Fruit fly (Drosophila melanogaster) ovary, adult (tissue): ENCODE results near the gene CG44158.

Experiments used
- CG17801 ChIP-seq: fragments of 200-800 bp; optimal IDR thresholded peaks from 2 replicates; lab custom pipeline; 2019; ENCODE audit warnings: missing biosample characterization, mild to moderate bottlenecking, missing genetic modification characterization, moderate library complexity; ENCODE audit not compliant: partially characterized antibody

CG44158 gene

dm6 chr3R:18208479-18208878, at the start of gene CG44158:
Gene CG44158 (plus strand): TSS chr3R:18208779.
- no peak for TF ChIP-seq CG17801 (GFP tag; lab: Kevin White, UChicago)

DNA sequence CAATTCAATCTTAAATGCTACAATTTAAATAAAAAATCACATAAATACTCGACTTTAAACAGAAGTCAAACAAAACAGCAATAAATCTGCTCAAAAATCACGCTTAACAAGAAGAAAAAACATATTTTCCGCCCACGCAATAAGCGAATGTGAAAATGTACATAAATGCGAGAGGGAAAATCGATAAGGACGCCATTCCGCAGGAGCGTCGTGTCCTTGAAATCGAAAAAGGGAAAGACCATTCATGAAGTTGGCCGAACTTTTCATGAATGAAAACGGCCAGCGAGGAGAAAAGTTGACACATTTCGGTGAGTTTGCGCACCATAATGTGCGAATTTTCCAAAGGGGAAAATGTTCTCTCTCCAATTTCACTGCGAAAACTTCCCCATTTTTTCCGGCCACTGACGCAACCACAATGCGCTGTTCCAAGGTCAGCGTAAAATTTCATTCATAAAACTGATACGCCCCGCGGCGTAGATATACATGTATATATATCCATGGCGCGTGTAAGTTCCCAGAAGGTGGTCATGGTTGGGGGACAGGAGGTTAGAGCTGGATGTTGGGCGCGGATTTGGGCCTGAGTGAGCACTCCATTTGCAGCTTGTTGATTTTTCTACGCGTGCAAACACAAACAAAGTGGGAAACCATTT, 48.3 kb upstream of the CG44158 start:
- no peak for TF ChIP-seq CG17801 (GFP tag; lab: Kevin White, UChicago)

DNA sequence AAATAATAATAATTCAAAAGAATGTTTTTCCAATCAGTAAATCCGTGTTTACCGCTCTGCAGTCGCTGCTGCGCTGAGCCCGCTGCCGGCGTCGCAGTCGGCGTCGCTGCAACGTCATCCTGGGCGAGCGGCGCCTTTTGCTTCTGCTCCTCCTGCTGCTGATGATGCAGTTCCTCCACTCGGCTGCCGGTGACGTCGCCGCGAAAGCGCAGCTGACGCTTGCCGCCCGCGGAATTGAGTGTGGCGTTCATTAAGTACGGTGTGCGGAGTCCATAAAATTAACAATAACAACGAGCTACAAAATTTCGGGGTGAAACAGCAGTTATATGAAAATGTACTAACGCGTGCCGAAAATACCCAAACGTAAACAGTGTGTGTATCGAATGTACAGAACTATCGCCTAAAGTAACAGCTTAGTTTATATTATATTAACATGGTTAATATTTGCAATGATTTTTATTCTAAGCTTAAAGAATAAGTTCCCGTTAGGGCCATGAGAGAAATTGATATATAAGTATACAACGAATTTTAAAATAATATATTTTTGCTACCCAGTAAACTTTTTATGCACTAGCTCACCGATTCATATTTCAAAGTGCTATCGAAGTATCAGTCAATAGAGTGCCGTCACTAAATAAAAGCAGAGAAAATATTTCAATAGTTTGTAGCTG, 44.4 kb upstream of the CG44158 start, which contains the start of the genes CG7218 and Cbp20:
Gene CG7218, minus strand, starts transcription at position 346 of the 671 bp plus-strand sequence.
Gene Cbp20, plus strand, starts transcription at position 610 of the 671 bp plus-strand sequence.
- peak; percentile 50 for TF ChIP-seq CG17801 (GFP tag; lab: Kevin White, UChicago)

- no peak for TF ChIP-seq CG17801 (GFP tag; lab: Kevin White, UChicago)
Measured at dm6 chr3R:18166261-18166720, 42.3 kb upstream of the CG44158 start.

DNA sequence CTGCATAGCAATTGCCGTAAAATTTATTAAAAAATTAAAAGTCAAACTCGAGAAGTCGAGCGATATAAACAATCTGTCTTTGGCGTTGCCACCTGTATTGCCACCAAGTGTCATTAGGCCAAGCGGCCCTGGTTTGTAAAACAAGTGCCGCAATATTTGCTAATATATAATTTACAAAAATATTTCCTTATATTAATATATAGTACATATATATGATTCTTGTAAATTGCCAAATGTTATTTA, 41.5 kb upstream of the CG44158 start, which contains the start of the genes CG7215 and Prx5:
Gene CG7215, minus strand, starts transcription at position 101 of the 243 bp plus-strand sequence.
Gene Prx5, minus strand, starts transcription at position 101 of the 243 bp plus-strand sequence.
- no peak for TF ChIP-seq CG17801 (GFP tag; lab: Kevin White, UChicago)

- TF ChIP-seq CG17801 (GFP tag; lab: Kevin White, UChicago) = peak; percentile 27
Measured at dm6 chr3R:18167416-18168237, 41.0 kb upstream of the CG44158 start, which contains the start of gene wrd. Gene wrd (plus strand): TSS chr3R:18167757.

dm6 chr3R:18168398-18168797, 40.2 kb upstream of the CG44158 start:
- TF ChIP-seq CG17801 (GFP tag; lab: Kevin White, UChicago) = peak; percentile 23

- TF ChIP-seq CG17801 (GFP tag; lab: Kevin White, UChicago) = no peak
Measured at dm6 chr3R:18168929-18169350, 39.6 kb upstream of the CG44158 start.

DNA sequence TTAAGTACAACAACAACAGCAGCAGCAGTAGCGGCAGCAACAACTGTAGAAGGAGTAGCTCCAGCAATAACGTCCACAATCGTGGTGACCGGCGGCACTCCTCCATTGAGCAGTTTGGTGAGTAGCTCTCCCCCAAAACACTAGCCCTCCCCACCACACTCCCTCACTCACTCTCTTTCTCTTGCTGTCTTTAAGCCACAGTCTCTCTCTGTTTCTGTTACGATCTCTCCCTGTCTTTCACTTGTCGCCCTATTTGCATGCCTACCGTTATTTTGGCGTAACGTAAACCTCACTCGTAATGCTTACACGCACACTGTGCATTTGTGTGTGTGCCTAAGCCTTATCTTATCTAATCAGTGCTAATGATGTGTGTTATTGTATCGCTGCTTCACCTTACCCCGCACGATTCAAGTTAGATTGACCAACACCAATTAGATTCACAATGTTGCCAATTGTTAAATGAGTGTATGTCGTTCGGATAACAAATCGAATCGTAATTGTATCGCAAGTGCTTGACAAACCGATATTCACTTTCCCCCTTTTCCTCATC, 38.5 kb upstream of the CG44158 start:
- no peak for TF ChIP-seq CG17801 (GFP tag; lab: Kevin White, UChicago)

DNA sequence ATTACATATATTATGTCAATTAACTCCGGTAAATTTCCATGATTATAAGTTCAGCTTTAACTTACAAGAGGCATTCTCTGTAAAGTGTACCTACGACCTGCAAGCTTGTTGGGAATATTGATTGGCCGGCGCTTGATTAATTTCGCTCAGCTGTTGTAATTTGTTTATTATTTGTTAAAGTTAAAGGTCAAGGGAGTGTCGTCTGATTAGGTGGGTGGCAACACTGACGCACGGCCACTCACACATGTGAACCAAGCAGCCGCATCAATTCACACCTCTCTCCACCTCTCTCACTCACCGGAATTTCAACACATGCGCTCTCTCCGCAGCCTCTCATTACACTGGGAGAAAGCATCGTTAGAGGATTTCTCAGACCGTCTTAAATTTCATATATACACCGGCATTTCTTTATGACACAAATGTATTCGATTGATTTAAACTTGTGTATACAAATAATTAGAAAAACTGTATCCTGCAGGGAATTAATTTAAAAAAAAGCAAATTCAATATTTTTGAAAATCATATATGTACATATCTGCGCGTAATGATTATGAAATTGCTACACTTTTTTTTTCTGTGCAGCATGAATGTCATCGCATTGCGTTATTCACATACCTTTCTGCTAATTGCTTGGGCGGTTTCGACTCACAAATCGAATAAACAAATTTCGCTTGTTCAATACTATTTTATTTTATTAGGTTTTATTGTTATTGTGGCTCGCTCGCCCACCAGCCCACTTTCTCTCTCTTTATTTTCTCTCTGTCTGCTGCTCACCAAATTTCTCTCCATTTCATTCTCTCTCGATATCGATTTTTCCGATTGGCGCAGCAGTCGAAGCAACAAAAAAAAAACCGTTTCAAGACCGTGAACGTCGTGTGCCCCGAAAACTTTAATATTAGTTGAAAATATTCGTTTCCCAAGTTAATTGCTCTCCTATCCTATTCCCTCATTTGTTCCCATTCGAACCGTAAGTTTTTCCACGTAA, 36.3 kb upstream of the CG44158 start:
- peak; percentile 75 for TF ChIP-seq CG17801 (GFP tag; lab: Kevin White, UChicago)

DNA sequence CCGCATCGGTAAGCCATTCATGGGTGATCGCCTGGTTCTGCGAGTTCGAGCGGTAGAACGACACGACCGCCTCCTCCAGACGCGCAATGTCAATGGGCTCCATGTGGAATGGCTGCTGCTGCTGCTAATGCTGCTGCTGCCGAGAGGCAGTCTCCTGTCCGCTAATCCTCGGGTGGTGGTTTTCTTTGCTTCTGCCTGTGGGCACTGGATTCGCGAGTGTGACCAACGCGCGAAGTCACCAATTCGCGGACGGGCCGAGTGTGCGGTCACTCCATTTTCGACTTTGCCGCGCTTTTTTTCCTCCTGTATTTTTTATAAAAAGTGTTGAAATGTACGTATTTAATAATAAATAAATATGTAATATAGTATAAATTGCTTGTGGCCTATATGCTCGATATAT, 25.3 kb upstream of the CG44158 start, which contains the start of gene cdm:
Gene cdm, minus strand, starts transcription at position 236 of the 400 bp plus-strand sequence.
- TF ChIP-seq CG17801 (GFP tag; lab: Kevin White, UChicago) = peak; percentile 2

- peak; percentile 86 for TF ChIP-seq CG17801 (GFP tag; lab: Kevin White, UChicago)
Measured at dm6 chr3R:18185385-18185784, 23.2 kb upstream of the CG44158 start, which contains the start of the genes Arp5 and CG7208. Gene Arp5 (plus strand): TSS chr3R:18185498. Gene CG7208 (minus strand): TSS chr3R:18185715.

- peak; percentile 85 for TF ChIP-seq CG17801 (GFP tag; lab: Kevin White, UChicago)
Measured at dm6 chr3R:18188702-18189125, 19.9 kb upstream of the CG44158 start, which contains the start of the genes CG12321 and MED17. Gene CG12321 (minus strand): TSS chr3R:18188707. Gene MED17 (plus strand): TSS chr3R:18189072.
